Fruit fly (Drosophila melanogaster): Measurements from ENCODE around the gene CG13685.

CG13685 gene

DNA sequence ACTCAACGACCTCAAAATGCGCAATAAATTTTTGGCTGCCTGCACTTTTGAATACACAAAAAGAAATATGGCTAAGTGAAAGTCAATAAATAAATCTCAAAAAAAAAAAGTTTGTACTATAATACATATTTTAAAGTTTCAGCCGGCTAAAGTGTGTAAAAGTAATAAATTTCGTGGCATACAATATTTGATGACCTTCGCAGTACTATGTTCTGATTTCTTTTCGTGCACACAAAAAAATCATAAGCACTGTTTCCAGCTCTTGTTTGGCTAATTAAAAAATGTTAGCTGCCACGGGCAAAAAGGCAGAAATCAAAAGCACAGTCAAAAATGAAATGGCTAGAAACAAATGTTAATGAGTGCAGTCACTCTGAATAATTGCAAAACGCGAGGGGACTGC is 45.1 kb downstream of the CG13685 start (continued):
- no peak for TF ChIP-seq N (GFP tag; optimal IDR thresholded peaks at IDR 0.05)

DNA sequence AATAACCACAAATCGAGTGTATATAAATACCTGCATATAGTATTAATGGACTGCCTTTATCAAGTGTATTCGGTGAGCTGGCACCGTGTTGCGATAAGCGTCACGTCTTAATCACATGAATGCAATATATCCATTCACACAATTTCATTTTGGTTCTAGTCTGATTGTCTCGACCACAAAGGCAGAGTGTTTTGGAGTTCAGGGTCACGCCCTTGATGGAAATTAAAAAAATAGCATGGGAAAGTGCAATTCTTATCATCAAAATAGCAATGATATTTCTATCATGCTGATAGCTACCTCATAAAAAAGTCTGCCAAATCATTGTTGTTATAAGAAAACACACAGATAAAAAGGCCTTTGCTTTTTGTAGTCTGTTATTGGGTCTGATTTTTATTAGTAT is 45.6 kb downstream of the CG13685 start:
- no peak for TF ChIP-seq dsf (GFP tag; optimal IDR thresholded peaks at IDR 0.05; ENCODE audit: borderline replicate concordance)
- TF ChIP-seq CrebA (GFP tag; optimal IDR thresholded peaks at IDR 0.05; ENCODE audit: borderline replicate concordance) = peak; percentile 15

All from whole organism, wandering third instar larva.